Fruit fly (Drosophila melanogaster) Kc167 (cell line): ENCODE measurements around the gene Met.

Experiments
- Myc ChIP-seq: fragments of >200 bp; optimal IDR thresholded peaks from 2 replicates; lab custom pipeline; 2017; ENCODE audit warnings: missing external identifiers
- Sin3A ChIP-seq: fragments of >200 bp; optimal IDR thresholded peaks from 2 replicates; lab custom pipeline; 2018; ENCODE audit warnings: missing external identifiers
- h ChIP-seq: fragments of >200 bp; optimal IDR thresholded peaks from 3 replicates; lab custom pipeline; 2018; ENCODE audit warnings: missing external identifiers
- insv ChIP-seq: fragments of >200 bp; optimal IDR thresholded peaks from 3 replicates; lab custom pipeline; 2018; ENCODE audit warnings: missing external identifiers
- psq ChIP-seq: fragments of >200 bp; optimal IDR thresholded peaks from 2 replicates; lab custom pipeline; 2017; ENCODE audit warnings: missing external identifiers
- ttk ChIP-seq: sonication (Bioruptor generic); optimal IDR thresholded peaks from 2 replicates; lab custom pipeline; 2017; ENCODE audit warnings: missing external identifiers

Met gene

dm6 chrX:11631704-11632103, 15.8 kb downstream of the Met start:
- TF ChIP-seq Sin3A (lab: Kevin White, UChicago) = no peak
- TF ChIP-seq insv (lab: Kevin White, UChicago) = no peak
- TF ChIP-seq Myc (lab: Kevin White, UChicago) = no peak
- no peak for TF ChIP-seq h
- no peak for TF ChIP-seq ttk (lab: Kevin White, UChicago)
- no peak for TF ChIP-seq psq (lab: Kevin White, UChicago)

DNA sequence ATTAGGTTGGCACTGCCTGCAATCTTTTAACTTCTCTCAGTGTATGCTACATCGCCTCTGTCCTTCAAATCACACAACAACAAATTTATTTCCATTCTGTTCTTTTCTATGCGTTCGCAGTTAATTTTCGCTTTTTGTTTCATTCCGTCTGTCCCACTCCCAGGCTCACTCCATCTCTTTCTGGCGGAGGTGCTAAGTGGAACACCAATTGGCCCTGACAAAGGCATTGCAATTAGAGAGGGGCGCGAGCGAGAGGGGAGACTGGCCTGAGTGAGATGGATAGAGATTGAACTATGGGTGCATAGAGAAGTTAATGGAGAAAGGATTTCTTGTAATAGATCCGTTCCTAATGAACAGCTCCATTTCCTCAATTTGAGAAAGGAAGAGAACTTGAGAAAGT, 24.6 kb downstream of the Met start:
- no peak for TF ChIP-seq Myc (lab: Kevin White, UChicago)
- TF ChIP-seq h = no peak
- no peak for TF ChIP-seq ttk (lab: Kevin White, UChicago)
- TF ChIP-seq psq (lab: Kevin White, UChicago) = no peak
- TF ChIP-seq insv (lab: Kevin White, UChicago) = no peak
- TF ChIP-seq Sin3A (lab: Kevin White, UChicago) = no peak

DNA sequence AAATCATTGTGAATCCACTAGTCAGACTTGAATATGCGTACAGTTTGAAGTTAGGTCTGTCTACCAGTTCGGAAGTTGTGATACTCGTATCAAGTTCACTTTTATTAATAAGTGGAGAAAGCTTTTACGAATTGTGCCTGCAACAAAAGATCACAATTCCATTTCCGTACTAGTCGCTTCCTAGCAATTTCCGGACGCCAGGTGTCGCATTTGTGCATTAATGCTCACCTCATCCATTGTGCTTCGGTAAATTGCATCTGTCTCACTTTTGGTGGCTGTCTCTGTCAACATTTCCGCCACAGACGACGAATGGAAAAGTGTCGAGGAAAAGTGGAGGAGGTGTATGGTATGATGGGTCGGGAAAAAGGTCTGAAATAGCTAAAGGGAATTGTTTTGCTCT, 27.3 kb downstream of the Met start:
- TF ChIP-seq ttk (lab: Kevin White, UChicago) (no peak), h (no peak), insv (lab: Kevin White, UChicago) (no peak), psq (lab: Kevin White, UChicago) (no peak), Sin3A (lab: Kevin White, UChicago) (no peak), Myc (lab: Kevin White, UChicago) (no peak)

dm6 chrX:11644530-11645080, 28.7 kb downstream of the Met start:
- TF ChIP-seq psq (lab: Kevin White, UChicago) (no peak), Sin3A (lab: Kevin White, UChicago) (no peak), ttk (lab: Kevin White, UChicago) (no peak), insv (lab: Kevin White, UChicago) (no peak), h (no peak), Myc (lab: Kevin White, UChicago) (no peak)

DNA sequence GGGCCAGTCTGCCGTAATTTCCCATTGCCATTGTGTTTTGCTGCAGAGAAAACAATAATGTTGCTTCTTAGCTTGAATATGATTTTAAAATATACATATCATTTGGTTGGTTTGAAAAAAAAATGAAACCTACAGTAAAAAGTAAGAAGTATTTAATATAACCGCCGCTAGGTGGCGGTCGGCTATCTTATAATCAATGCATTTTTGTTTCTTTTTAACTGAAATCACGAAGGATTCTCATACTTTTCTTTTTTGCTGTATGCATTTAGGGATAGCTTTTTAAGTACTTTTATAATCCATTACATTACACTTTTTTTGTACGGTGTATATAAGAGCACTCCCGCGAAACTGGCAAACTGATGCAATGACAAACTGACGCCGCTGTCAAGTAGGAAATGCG, 35.5 kb downstream of the Met start:
- TF ChIP-seq h (no peak), ttk (lab: Kevin White, UChicago) (no peak), Sin3A (lab: Kevin White, UChicago) (no peak), Myc (lab: Kevin White, UChicago) (no peak), psq (lab: Kevin White, UChicago) (no peak), insv (lab: Kevin White, UChicago) (no peak)

DNA sequence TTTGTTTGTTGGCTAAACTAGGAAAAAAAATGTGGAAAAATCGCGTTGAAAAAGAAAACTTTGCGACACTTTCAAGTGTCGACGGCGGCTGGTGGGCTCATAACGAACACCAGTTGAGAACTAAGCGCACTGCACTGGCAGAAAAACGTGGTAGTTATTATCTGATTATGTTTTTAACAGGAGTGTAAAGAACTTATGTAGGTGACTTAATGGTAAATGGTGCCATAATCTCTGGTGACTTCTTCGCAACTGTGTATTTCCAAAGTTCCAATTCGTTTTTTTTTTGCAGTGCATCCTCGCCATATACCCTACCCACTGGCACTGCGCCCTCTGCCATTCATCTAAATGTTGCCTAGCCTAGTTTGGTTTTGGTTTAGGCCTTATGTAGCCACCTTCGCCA, 37.1 kb downstream of the Met start:
- no peak for TF ChIP-seq Sin3A (lab: Kevin White, UChicago)
- no peak for TF ChIP-seq ttk (lab: Kevin White, UChicago)
- TF ChIP-seq insv (lab: Kevin White, UChicago) = no peak
- no peak for TF ChIP-seq Myc (lab: Kevin White, UChicago)
- no peak for TF ChIP-seq h
- no peak for TF ChIP-seq psq (lab: Kevin White, UChicago)

- no peak for TF ChIP-seq insv (lab: Kevin White, UChicago)
- TF ChIP-seq ttk (lab: Kevin White, UChicago) = no peak
- TF ChIP-seq h = no peak
- TF ChIP-seq psq (lab: Kevin White, UChicago) = no peak
- no peak for TF ChIP-seq Sin3A (lab: Kevin White, UChicago)
- TF ChIP-seq Myc (lab: Kevin White, UChicago) = no peak
Measured at dm6 chrX:11657140-11657539, 41.2 kb downstream of the Met start.

DNA sequence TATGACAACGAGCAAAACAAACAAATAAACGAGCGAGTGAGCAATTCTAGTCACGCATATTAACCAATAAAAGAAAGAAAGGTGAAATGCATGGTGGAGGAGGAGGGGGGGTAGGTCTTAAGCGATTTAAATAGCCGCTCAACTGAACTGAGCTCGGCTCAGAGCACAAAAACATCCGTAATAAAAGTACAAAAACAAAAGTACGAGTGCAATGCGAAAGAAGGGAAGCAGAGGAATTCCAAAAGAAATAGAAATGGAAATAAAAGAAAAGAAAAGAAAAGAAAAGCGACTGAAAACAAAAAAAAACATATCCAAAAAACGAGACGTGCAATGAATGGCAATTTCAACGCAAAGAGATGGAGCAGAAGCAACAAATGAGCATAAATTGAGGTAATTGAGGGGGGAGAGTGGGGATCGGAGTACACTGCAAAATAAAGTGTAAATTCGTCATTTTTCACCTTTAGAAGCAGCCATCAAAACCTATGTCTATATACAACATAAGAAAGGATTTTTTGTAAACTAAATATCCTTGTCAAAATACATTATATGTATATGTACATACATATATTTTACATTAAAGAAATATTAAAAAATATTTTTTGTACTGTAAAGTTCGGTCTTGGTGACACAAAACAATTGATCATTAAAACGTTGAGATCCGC, 42.4 kb downstream of the Met start:
- TF ChIP-seq Myc (lab: Kevin White, UChicago) = no peak
- TF ChIP-seq psq (lab: Kevin White, UChicago) = no peak
- no peak for TF ChIP-seq Sin3A (lab: Kevin White, UChicago)
- no peak for TF ChIP-seq insv (lab: Kevin White, UChicago)
- TF ChIP-seq h = no peak
- TF ChIP-seq ttk (lab: Kevin White, UChicago) = no peak

- TF ChIP-seq h = no peak
Measured at dm6 chrX:11659080-11659479, 43.2 kb downstream of the Met start.

dm6 chrX:11659634-11660033, 43.7 kb downstream of the Met start:
- no peak for TF ChIP-seq insv (lab: Kevin White, UChicago)
- no peak for TF ChIP-seq h
- TF ChIP-seq Myc (lab: Kevin White, UChicago) = no peak
- no peak for TF ChIP-seq Sin3A (lab: Kevin White, UChicago)
- no peak for TF ChIP-seq ttk (lab: Kevin White, UChicago)
- no peak for TF ChIP-seq psq (lab: Kevin White, UChicago)

DNA sequence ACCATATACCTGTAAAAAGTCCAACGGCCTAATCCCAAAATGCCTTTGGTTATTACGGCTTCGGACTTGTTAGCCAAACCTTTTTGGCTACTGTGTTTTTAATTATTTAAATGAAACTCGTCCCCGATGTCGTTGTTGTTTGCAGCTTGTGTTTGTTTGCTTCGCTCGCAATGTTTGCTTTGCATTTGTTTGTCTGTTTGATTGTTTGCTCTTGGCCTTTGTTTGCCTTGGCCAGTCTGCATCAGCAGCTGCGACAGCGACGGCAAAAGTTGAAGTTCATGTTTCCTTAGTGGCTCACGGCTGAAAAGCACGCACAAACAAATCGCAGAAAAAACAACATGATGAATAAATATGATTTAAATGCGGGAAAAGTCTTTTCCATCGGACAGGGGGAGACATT, 44.6 kb downstream of the Met start:
- TF ChIP-seq Myc (lab: Kevin White, UChicago) (no peak), h (no peak), insv (lab: Kevin White, UChicago) (no peak), ttk (lab: Kevin White, UChicago) (no peak), psq (lab: Kevin White, UChicago) (no peak), Sin3A (lab: Kevin White, UChicago) (no peak)

DNA sequence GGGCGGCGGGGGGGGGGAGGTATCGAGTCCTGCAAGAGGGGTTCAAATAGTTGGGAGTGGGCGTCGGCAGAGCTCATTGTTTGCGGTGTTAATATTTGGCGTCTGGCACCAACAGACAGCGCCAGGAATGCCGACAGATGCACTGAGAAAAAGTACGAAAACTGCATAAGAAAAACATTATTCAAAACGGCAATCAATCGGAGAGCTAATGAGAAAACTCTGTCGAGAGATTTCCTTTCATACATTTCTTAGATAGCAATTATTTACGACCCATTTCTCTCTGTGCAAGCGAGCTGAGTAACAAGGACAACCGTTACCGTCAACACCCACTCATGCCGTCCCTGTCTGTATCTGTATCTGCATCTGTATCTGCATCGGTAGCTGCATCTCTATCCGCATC, 48.1 kb downstream of the Met start:
- TF ChIP-seq h (no peak), psq (lab: Kevin White, UChicago) (no peak), Myc (lab: Kevin White, UChicago) (no peak), Sin3A (lab: Kevin White, UChicago) (no peak), insv (lab: Kevin White, UChicago) (no peak), ttk (lab: Kevin White, UChicago) (no peak)
